Worm (Caenorhabditis elegans) whole organism, young adult: ENCODE measurements around the gene K03H1.11.

ENCODE experiments used
- athp-1 ChIP-seq: sonication (generic microtip); optimal IDR thresholded peaks from 2 replicates; lab custom pipeline; 2017; ENCODE audit warnings: mild to moderate bottlenecking, missing genetic modification characterization, missing compliant biosample characterization
- attf-3 ChIP-seq: fragments of 200-800 bp; sonication (Bioruptor generic); conservative IDR thresholded peaks from 2 replicates; pipeline ENCODE4 v1.3.6; 2022; ENCODE audit warnings: missing genetic modification reagents, missing genetic modification characterization, missing compliant biosample characterization
- him-1 ChIP-seq: sonication (generic microtip); optimal IDR thresholded peaks from 2 replicates; lab custom pipeline; 2016; ENCODE audit warnings: missing genotype, missing genetic modification reagents, missing genetic modification characterization, missing compliant biosample characterization
- nfya-1 ChIP-seq: sonication (generic microtip); optimal IDR thresholded peaks from 2 replicates; lab custom pipeline; 2017; ENCODE audit warnings: antibody characterized with exemption, missing compliant biosample characterization, missing genetic modification characterization, borderline replicate concordance; ENCODE audit not compliant: insufficient read depth

- TF ChIP-seq athp-1 (tag; lab: Kevin White, UChicago), result no peak
- no peak for TF ChIP-seq attf-3 (GFP tag; lab: Robert Waterston, UW)
- no peak for TF ChIP-seq him-1 (tag; lab: Kevin White, UChicago)
- no peak for TF ChIP-seq nfya-1
Observed at ce11 chrIII:9969371-9969770, 17.6 kb upstream of the K03H1.11 start.
